Worm (Caenorhabditis elegans): ENCODE measurements around the gene wdfy-2.

wdfy-2 gene

ce11 chrII:9314733-9315132 lies 4.9 kb upstream of the wdfy-2 start:
- TF ChIP-seq ztf-29 (GFP tag; IDR thresholded peaks at IDR 0.05) (no peak), T22C8.4 (GFP tag; IDR thresholded peaks at IDR 0.05) (no peak), tab-1 (GFP tag; IDR thresholded peaks at IDR 0.05) (no peak), flt-1 (GFP tag; IDR thresholded peaks at IDR 0.05) (no peak), med-1 (GFP tag; optimal IDR thresholded peaks at IDR 0.05; ENCODE audit: insufficient read depth) (no peak), cog-1 (tag; optimal IDR thresholded peaks at IDR 0.05) (no peak), ztf-23 (GFP tag; IDR thresholded peaks at IDR 0.05) (no peak), ref-1 (GFP tag; conservative IDR thresholded peaks at IDR 0.05) (no peak), klf-2 (GFP tag; conservative IDR thresholded peaks at IDR 0.05) (no peak)

ce11 chrII:9315692-9316091 lies 4.0 kb upstream of the wdfy-2 start:
- TF ChIP-seq cog-1 (tag; optimal IDR thresholded peaks at IDR 0.05) (no peak), med-1 (GFP tag; optimal IDR thresholded peaks at IDR 0.05; ENCODE audit: insufficient read depth) (no peak), T22C8.4 (GFP tag; IDR thresholded peaks at IDR 0.05) (no peak), flt-1 (GFP tag; IDR thresholded peaks at IDR 0.05) (no peak), tab-1 (GFP tag; IDR thresholded peaks at IDR 0.05) (no peak), ztf-23 (GFP tag; IDR thresholded peaks at IDR 0.05) (no peak), klf-2 (GFP tag; conservative IDR thresholded peaks at IDR 0.05) (no peak), ztf-29 (GFP tag; IDR thresholded peaks at IDR 0.05) (no peak)

ce11 chrII:9316801-9317200 lies 2.9 kb upstream of the wdfy-2 start:
- TF ChIP-seq T22C8.4 (GFP tag; IDR thresholded peaks at IDR 0.05): no peak
- no peak for TF ChIP-seq tab-1 (GFP tag; IDR thresholded peaks at IDR 0.05)
- TF ChIP-seq cog-1 (tag; optimal IDR thresholded peaks at IDR 0.05): no peak
- TF ChIP-seq ref-1 (GFP tag; conservative IDR thresholded peaks at IDR 0.05): no peak
- no peak for TF ChIP-seq flt-1 (GFP tag; IDR thresholded peaks at IDR 0.05)
- no peak for TF ChIP-seq med-1 (GFP tag; optimal IDR thresholded peaks at IDR 0.05; ENCODE audit: insufficient read depth)
- no peak for TF ChIP-seq klf-2 (GFP tag; conservative IDR thresholded peaks at IDR 0.05)
- no peak for TF ChIP-seq ztf-29 (GFP tag; IDR thresholded peaks at IDR 0.05)
- no peak for TF ChIP-seq ztf-23 (GFP tag; IDR thresholded peaks at IDR 0.05)

- TF ChIP-seq med-1 (GFP tag; optimal IDR thresholded peaks at IDR 0.05; ENCODE audit: insufficient read depth) (no peak), flt-1 (GFP tag; IDR thresholded peaks at IDR 0.05) (no peak)
These were observed 3.2 kb downstream of the wdfy-2 start, which contains the start of gene rab-39 for ce11 chrII:9322870-9323349. rab-39 (minus strand) TSS chrII:9322920.

ce11 chrII:9323660-9324059 lies 4.0 kb downstream of the wdfy-2 start, which contains the start of gene egli-1:
egli-1 (plus strand) TSS chrII:9323960.
- TF ChIP-seq ztf-29 (GFP tag; IDR thresholded peaks at IDR 0.05) (no peak), ref-1 (GFP tag; conservative IDR thresholded peaks at IDR 0.05) (no peak), cog-1 (tag; optimal IDR thresholded peaks at IDR 0.05) (no peak), flt-1 (GFP tag; IDR thresholded peaks at IDR 0.05) (no peak), ztf-23 (GFP tag; IDR thresholded peaks at IDR 0.05) (no peak), klf-2 (GFP tag; conservative IDR thresholded peaks at IDR 0.05) (no peak), tab-1 (GFP tag; IDR thresholded peaks at IDR 0.05) (no peak), med-1 (GFP tag; optimal IDR thresholded peaks at IDR 0.05; ENCODE audit: insufficient read depth) (no peak), T22C8.4 (GFP tag; IDR thresholded peaks at IDR 0.05) (no peak)

- peak; percentile 65 for TF ChIP-seq ztf-23 (GFP tag; IDR thresholded peaks at IDR 0.05)
- no peak for TF ChIP-seq flt-1 (GFP tag; IDR thresholded peaks at IDR 0.05)
These were observed 5.2 kb downstream of the wdfy-2 start, which contains the start of gene eat-3 for ce11 chrII:9324824-9325351. eat-3 (plus strand) TSS chrII:9324874.

ce11 chrII:9325555-9325954 lies 5.9 kb downstream of the wdfy-2 start:
- TF ChIP-seq T22C8.4 (GFP tag; IDR thresholded peaks at IDR 0.05) (no peak), ztf-23 (GFP tag; IDR thresholded peaks at IDR 0.05) (no peak), tab-1 (GFP tag; IDR thresholded peaks at IDR 0.05) (no peak)

ce11 chrII:9329474-9329873 lies 9.8 kb downstream of the wdfy-2 start, which contains the start of gene wbp-2:
wbp-2 (plus strand) TSS chrII:9329774.
- TF ChIP-seq T22C8.4 (GFP tag; IDR thresholded peaks at IDR 0.05): no peak
- TF ChIP-seq klf-2 (GFP tag; conservative IDR thresholded peaks at IDR 0.05): no peak
- TF ChIP-seq tab-1 (GFP tag; IDR thresholded peaks at IDR 0.05): no peak
- TF ChIP-seq flt-1 (GFP tag; IDR thresholded peaks at IDR 0.05): no peak
- no peak for TF ChIP-seq ztf-29 (GFP tag; IDR thresholded peaks at IDR 0.05)
- no peak for TF ChIP-seq med-1 (GFP tag; optimal IDR thresholded peaks at IDR 0.05; ENCODE audit: insufficient read depth)
- TF ChIP-seq cog-1 (tag; optimal IDR thresholded peaks at IDR 0.05): no peak
- TF ChIP-seq ref-1 (GFP tag; conservative IDR thresholded peaks at IDR 0.05): no peak
- TF ChIP-seq ztf-23 (GFP tag; IDR thresholded peaks at IDR 0.05): no peak

ce11 chrII:9331343-9331742 lies 11.7 kb downstream of the wdfy-2 start, which contains the start of gene eif-3.F:
eif-3.F (plus strand) TSS chrII:9331643.
- TF ChIP-seq tab-1 (GFP tag; IDR thresholded peaks at IDR 0.05) (no peak), cog-1 (tag; optimal IDR thresholded peaks at IDR 0.05) (no peak), flt-1 (GFP tag; IDR thresholded peaks at IDR 0.05) (no peak), ztf-29 (GFP tag; IDR thresholded peaks at IDR 0.05) (no peak), T22C8.4 (GFP tag; IDR thresholded peaks at IDR 0.05) (no peak), med-1 (GFP tag; optimal IDR thresholded peaks at IDR 0.05; ENCODE audit: insufficient read depth) (no peak), ztf-23 (GFP tag; IDR thresholded peaks at IDR 0.05) (no peak), klf-2 (GFP tag; conservative IDR thresholded peaks at IDR 0.05) (no peak), ref-1 (GFP tag; conservative IDR thresholded peaks at IDR 0.05) (no peak)

- TF ChIP-seq ref-1 (GFP tag; conservative IDR thresholded peaks at IDR 0.05): no peak
- TF ChIP-seq ztf-29 (GFP tag; IDR thresholded peaks at IDR 0.05): no peak
- no peak for TF ChIP-seq med-1 (GFP tag; optimal IDR thresholded peaks at IDR 0.05; ENCODE audit: insufficient read depth)
- TF ChIP-seq ztf-23 (GFP tag; IDR thresholded peaks at IDR 0.05): no peak
- no peak for TF ChIP-seq klf-2 (GFP tag; conservative IDR thresholded peaks at IDR 0.05)
These were observed 13.4 kb downstream of the wdfy-2 start for ce11 chrII:9333034-9333433.
